Fruit fly (Drosophila melanogaster): Measurements from ENCODE around the gene kmg.

kmg gene

DNA sequence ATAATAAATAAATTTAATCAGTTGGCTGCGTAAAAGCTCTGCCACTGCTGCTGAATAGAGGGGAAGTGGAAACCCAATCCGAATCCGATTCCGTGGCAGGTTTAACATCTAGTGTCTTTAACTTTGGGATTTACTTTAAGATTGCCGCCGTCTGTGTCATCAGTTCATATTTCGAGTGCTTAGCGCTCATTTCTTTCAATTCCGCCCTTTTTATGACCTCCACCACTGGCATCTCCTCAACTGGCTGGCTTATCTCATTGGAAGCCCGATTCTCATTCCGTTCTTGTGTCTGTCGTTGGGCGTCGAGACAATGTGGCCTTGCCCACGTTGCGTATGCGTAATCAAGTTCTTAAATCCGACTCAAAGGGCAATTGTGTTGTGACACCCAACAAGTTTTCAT, 19.4 kb upstream of the kmg start:
- TF ChIP-seq woc (GFP tag; optimal IDR thresholded peaks at IDR 0.05) = no peak
- no peak for TF ChIP-seq rgr (GFP tag; optimal IDR thresholded peaks at IDR 0.05)
- no peak for TF ChIP-seq br (GFP tag; optimal IDR thresholded peaks at IDR 0.05)

DNA sequence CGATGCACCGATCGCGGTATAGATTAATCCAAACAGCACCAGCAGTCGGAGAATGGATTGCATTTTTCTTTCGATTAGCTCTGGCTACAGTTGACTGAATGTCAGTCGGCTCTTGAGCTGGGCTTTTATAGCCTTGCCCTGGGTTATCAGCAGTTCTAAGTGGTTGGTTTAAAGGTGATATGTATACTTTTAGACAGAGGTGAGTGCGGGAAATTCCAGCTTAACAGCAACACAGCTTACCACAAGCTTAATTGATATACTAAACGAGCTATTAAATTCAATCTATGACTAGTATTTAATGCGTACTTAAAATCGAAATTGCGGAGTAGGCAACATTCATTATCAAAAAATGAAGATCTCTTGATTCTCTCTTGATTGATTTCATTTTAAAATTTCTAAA, 17.5 kb upstream of the kmg start, which contains the start of gene CG9928:
Gene CG9928 (minus strand): TSS at position 101 of the 400 bp plus-strand sequence.
- TF ChIP-seq Hr83 (GFP tag; optimal IDR thresholded peaks at IDR 0.05; ENCODE audit: poor library complexity, severe bottlenecking) = no peak
- no peak for TF ChIP-seq dmrt93B (GFP tag; optimal IDR thresholded peaks at IDR 0.05)
- TF ChIP-seq Rel (GFP tag; optimal IDR thresholded peaks at IDR 0.05) = no peak
- TF ChIP-seq Rel (tag; optimal IDR thresholded peaks at IDR 0.05) = no peak
- no peak for TF ChIP-seq Mio (GFP tag; optimal IDR thresholded peaks at IDR 0.05)
- TF ChIP-seq CG32264 (GFP tag; optimal IDR thresholded peaks at IDR 0.05) = no peak
- TF ChIP-seq ey (GFP tag; optimal IDR thresholded peaks at IDR 0.05) = no peak
- no peak for TF ChIP-seq jim (GFP tag; optimal IDR thresholded peaks at IDR 0.05)
- TF ChIP-seq usp (GFP tag; optimal IDR thresholded peaks at IDR 0.05) = no peak
- no peak for TF ChIP-seq Abd-B (GFP tag; optimal IDR thresholded peaks at IDR 0.05)
- TF ChIP-seq lola (GFP tag; optimal IDR thresholded peaks at IDR 0.05) = no peak
- TF ChIP-seq brk (GFP tag; optimal IDR thresholded peaks at IDR 0.05) = no peak
- no peak for TF ChIP-seq tai (GFP tag; optimal IDR thresholded peaks at IDR 0.05)
- TF ChIP-seq Dfd (GFP tag; optimal IDR thresholded peaks at IDR 0.05) = no peak
- TF ChIP-seq GATAd (GFP tag; optimal IDR thresholded peaks at IDR 0.05) = no peak
- TF ChIP-seq foxo (GFP tag; optimal IDR thresholded peaks at IDR 0.05) = no peak
- TF ChIP-seq Vsx2 (GFP tag; optimal IDR thresholded peaks at IDR 0.05; ENCODE audit: partially characterized antibody) = no peak

DNA sequence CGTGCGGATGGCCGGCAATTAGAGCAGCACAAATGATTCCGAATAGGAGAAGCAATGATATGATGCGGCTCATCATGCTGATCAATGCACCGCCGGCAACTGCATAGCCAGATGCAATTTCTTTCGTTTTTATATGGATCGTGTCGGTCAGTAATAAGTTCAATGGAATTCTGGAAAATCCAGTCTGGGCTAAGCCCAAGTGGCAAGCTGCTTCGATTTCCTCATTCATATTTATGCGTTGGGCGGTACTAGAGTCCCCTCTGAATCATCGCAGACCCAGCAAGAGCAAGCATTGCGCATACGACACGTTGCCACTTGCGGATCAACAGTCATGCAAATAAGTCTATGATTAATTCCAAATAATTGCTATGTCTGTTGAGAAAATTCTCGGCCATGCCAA, 16.8 kb upstream of the kmg start, which contains the start of gene CG16978:
Gene CG16978 (minus strand): TSS at position 101 of the 400 bp plus-strand sequence.
- no peak for TF ChIP-seq jim (GFP tag; optimal IDR thresholded peaks at IDR 0.05)
- no peak for TF ChIP-seq pan (optimal IDR thresholded peaks at IDR 0.05)
- TF ChIP-seq usp (GFP tag; optimal IDR thresholded peaks at IDR 0.05) = no peak
- no peak for TF ChIP-seq woc (GFP tag; optimal IDR thresholded peaks at IDR 0.05)
- no peak for TF ChIP-seq Hr78 (GFP tag; optimal IDR thresholded peaks at IDR 0.05)

DNA sequence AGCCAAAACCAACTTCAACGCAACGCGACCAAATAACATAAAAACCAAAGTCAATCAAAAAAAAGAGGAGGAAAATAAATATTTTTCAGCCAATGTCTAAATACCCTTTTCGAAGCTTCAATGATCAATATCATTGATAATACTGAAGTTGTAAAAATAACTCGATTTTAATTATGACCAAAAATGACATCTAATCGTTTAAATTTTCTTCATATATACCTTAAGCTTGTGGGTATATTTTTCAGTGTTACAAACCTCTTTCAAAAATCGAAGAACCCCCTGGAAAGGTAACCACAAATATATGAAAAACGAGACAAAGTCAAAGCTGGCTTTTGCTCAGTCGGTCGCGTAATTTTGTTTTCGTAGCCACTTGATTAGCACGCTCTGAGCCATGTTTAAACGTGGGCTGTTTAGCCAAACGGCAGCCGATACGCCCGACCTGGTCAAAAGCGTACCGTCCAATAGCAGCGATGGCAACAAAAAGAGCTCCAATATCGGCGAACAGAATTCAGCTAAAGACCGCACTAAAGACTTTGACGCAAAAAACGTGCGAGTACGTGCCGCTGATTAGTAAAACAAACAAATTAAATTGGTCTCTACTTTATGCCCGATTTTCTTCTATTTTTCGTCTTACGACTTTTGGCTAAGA, 15.2 kb upstream of the kmg start:
- TF ChIP-seq Abd-B (GFP tag; optimal IDR thresholded peaks at IDR 0.05) = no peak
- TF ChIP-seq dmrt93B (GFP tag; optimal IDR thresholded peaks at IDR 0.05) = no peak
- peak; percentile 67 for TF ChIP-seq rgr (GFP tag; optimal IDR thresholded peaks at IDR 0.05)
- peak; percentile 46 for TF ChIP-seq ey (GFP tag; optimal IDR thresholded peaks at IDR 0.05)
- no peak for TF ChIP-seq Dfd (GFP tag; optimal IDR thresholded peaks at IDR 0.05)
- no peak for TF ChIP-seq brk (GFP tag; optimal IDR thresholded peaks at IDR 0.05)
- peak; percentile 44 for TF ChIP-seq fru (GFP tag; optimal IDR thresholded peaks at IDR 0.05)
- TF ChIP-seq h (GFP tag; optimal IDR thresholded peaks at IDR 0.05) = peak; percentile 60
- peak; percentile 41 for TF ChIP-seq OdsH (GFP tag; optimal IDR thresholded peaks at IDR 0.05)
- no peak for TF ChIP-seq lola (GFP tag; optimal IDR thresholded peaks at IDR 0.05)
- TF ChIP-seq psq (GFP tag; optimal IDR thresholded peaks at IDR 0.05) = peak; percentile 16
- TF ChIP-seq CG9705 (GFP tag; optimal IDR thresholded peaks at IDR 0.05) = no peak
- peak; percentile 41 for TF ChIP-seq HLH106 (tag; optimal IDR thresholded peaks at IDR 0.05)
- peak in 1 of 2 experiments; percentile 57 for TF ChIP-seq foxo (GFP tag; optimal IDR thresholded peaks at IDR 0.05)
- peak; percentile 56 for TF ChIP-seq sv (GFP tag; optimal IDR thresholded peaks at IDR 0.05)
- peak; percentile 2 for TF ChIP-seq br (GFP tag; optimal IDR thresholded peaks at IDR 0.05)
- TF ChIP-seq Mio (GFP tag; optimal IDR thresholded peaks at IDR 0.05) = no peak
- TF ChIP-seq Hnf4 (GFP tag; optimal IDR thresholded peaks at IDR 0.05) = peak; percentile 25
- peak; percentile 33 for TF ChIP-seq woc (GFP tag; optimal IDR thresholded peaks at IDR 0.05)

DNA sequence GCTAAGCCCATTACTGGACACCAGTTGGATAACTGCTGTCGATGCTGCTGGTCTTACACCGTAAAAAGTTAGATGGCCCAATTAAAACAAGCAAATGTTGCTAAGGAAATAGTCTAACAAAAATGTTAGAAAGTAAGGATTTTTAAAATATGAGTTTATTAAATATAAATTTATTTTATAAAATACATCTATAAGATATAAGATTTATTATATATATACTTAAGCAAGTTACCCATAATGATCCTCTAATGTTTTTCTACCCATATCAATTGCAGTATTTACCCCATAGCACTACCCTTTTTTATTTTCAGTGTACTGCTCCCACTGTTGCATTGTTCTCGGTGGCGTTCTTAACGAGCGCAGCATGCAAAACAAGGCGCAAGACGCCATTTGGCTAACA, 14.1 kb upstream of the kmg start:
- peak; percentile 3 for TF ChIP-seq dmrt93B (GFP tag; optimal IDR thresholded peaks at IDR 0.05)
- peak; percentile 16 for TF ChIP-seq rgr (GFP tag; optimal IDR thresholded peaks at IDR 0.05)
- peak; percentile 54 for TF ChIP-seq Sp1 (GFP tag; optimal IDR thresholded peaks at IDR 0.05)
- no peak for TF ChIP-seq N (GFP tag; optimal IDR thresholded peaks at IDR 0.05)
- TF ChIP-seq CG32264 (GFP tag; optimal IDR thresholded peaks at IDR 0.05) = no peak
- peak; percentile 20 for TF ChIP-seq OdsH (GFP tag; optimal IDR thresholded peaks at IDR 0.05)
- peak in 1 of 2 experiments; percentile 38 for TF ChIP-seq foxo (GFP tag; optimal IDR thresholded peaks at IDR 0.05)
- TF ChIP-seq psq (GFP tag; optimal IDR thresholded peaks at IDR 0.05) = peak; percentile 46
- TF ChIP-seq HLH106 (tag; optimal IDR thresholded peaks at IDR 0.05) = peak; percentile 62
